Worm (Caenorhabditis elegans): ENCODE data around the gene hmg-11.

The hmg-11 gene

DNA sequence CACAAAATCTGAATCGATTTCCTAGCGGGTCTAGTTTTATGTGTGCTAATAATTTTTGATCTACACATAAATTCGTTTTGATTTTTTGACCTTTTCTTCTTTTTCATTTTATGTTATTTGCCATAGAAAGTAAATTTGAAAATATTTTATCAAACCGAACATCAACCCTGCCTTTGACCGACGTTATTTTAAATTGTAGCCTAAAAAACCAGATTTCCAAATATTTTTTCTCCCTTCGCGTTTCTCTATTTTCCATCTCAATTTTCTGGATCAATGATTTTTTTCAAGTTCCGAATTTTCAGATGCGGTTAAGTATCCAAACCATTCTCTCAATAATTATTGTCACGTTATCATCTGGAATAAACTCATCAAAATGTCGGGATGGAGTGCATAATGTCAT lies 5.0 kb downstream of the hmg-11 start, which contains the start of gene T05A7.1:
T05A7.1 (plus strand) TSS at position 301 of the 400 bp plus-strand sequence.
- TF ChIP-seq atf-7 (tag; optimal IDR thresholded peaks at IDR 0.05) (no peak), lin-40 (tag; optimal IDR thresholded peaks at IDR 0.05) (no peak), F22D6.2 (tag; optimal IDR thresholded peaks at IDR 0.05) (no peak), unc-62 (GFP tag; optimal IDR thresholded peaks at IDR 0.05) (no peak), aptf-3 (GFP tag; IDR thresholded peaks at IDR 0.05) (no peak), Y56A3A.18 (GFP tag; IDR thresholded peaks at IDR 0.05) (no peak)

DNA sequence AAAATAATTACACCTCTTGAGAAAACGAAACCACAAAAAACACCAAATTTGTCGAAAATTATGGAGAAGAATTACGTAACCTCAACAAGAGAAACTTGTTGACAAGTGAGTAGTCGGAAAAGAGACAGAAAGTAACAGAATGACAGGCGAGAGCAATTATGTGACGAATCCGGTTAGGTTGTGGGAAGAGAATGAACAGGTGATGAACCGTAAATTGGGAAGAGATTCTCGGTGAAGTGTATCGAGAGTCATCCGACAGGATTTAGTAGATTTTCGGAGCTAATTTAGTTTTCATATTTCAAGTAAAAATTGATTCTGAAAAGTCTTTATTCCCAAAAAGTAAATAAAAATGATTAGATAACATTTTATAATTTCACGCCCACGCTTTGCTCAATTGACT lies 8.5 kb downstream of the hmg-11 start, which contains the start of gene T05A7.7:
T05A7.7 (minus strand) TSS at position 101 of the 400 bp plus-strand sequence.
- no peak for TF ChIP-seq efl-1 (GFP tag; optimal IDR thresholded peaks at IDR 0.05)
- no peak for TF ChIP-seq madf-10 (tag; optimal IDR thresholded peaks at IDR 0.05)
- TF ChIP-seq mcd-1 (GFP tag; IDR thresholded peaks at IDR 0.05): no peak
- no peak for TF ChIP-seq him-1 (tag; optimal IDR thresholded peaks at IDR 0.05)
- no peak for TF ChIP-seq F23B12.7 (tag; optimal IDR thresholded peaks at IDR 0.05; ENCODE audit: insufficient read depth)
- no peak for TF ChIP-seq nhr-120 (GFP tag; IDR thresholded peaks at IDR 0.05)
- no peak for TF ChIP-seq ceh-79 (tag; optimal IDR thresholded peaks at IDR 0.05)
- TF ChIP-seq let-526 (GFP tag; IDR thresholded peaks at IDR 0.05): no peak
- no peak for TF ChIP-seq ccch-3 (GFP tag; optimal IDR thresholded peaks at IDR 0.05)
- TF ChIP-seq dpff-1 (tag; optimal IDR thresholded peaks at IDR 0.05): no peak
- TF ChIP-seq F33H1.4 (GFP tag; IDR thresholded peaks at IDR 0.05): no peak
- TF ChIP-seq bed-1 (GFP tag; IDR thresholded peaks at IDR 0.05): no peak
- no peak for TF ChIP-seq madf-6 (GFP tag; IDR thresholded peaks at IDR 0.05)
- no peak for TF ChIP-seq cebp-2 (GFP tag; IDR thresholded peaks at IDR 0.05)
- no peak for TF ChIP-seq tbx-9 (tag; optimal IDR thresholded peaks at IDR 0.05; ENCODE audit: borderline replicate concordance)
- TF ChIP-seq rec-8 (tag; optimal IDR thresholded peaks at IDR 0.05): no peak

DNA sequence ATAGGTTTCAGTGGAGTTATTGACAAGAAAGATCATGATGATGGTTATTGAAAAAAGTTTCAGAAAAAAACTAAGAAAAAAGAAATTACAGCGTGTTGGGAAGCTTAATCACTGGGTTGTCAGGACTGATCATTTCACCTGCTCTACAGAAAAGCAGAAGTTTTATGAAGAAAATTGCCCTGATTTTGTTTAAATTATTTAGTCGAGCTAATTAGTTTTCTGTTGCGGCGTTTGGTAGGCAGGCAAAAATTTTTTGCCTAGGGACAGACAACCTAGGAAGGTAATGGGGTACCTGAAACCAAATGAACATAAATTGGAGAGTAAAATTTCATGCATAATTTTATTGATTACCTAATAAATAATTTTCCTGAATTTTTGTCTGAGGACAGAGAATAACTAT lies 10.8 kb downstream of the hmg-11 start, which contains the start of gene sre-40:
sre-40 (minus strand) TSS at position 101 of the 400 bp plus-strand sequence.
- TF ChIP-seq egrh-3 (GFP tag; IDR thresholded peaks at IDR 0.05) (no peak), dox-1 (GFP tag; IDR thresholded peaks at IDR 0.05) (no peak), ztf-3 (GFP tag; optimal IDR thresholded peaks at IDR 0.05) (no peak), lin-54 (GFP tag; optimal IDR thresholded peaks at IDR 0.05) (no peak), lsy-27 (tag; optimal IDR thresholded peaks at IDR 0.05; ENCODE audit: borderline replicate concordance, insufficient read depth) (no peak), Y53F4B.3 (GFP tag; IDR thresholded peaks at IDR 0.05) (no peak), lin-40 (tag; optimal IDR thresholded peaks at IDR 0.05) (no peak), lsl-1 (GFP tag; optimal IDR thresholded peaks at IDR 0.05) (no peak), ama-1 (optimal IDR thresholded peaks at IDR 0.05) (no peak), ama-1 (GFP tag; optimal IDR thresholded peaks at IDR 0.05) (no peak), ceh-40 (GFP tag; IDR thresholded peaks at IDR 0.05) (no peak), rec-8 (tag; optimal IDR thresholded peaks at IDR 0.05) (no peak), madf-10 (tag; optimal IDR thresholded peaks at IDR 0.05) (no peak), F57A8.1 (GFP tag; optimal IDR thresholded peaks at IDR 0.05) (no peak), K12H6.12 (tag; optimal IDR thresholded peaks at IDR 0.05) (no peak), tbx-9 (tag; optimal IDR thresholded peaks at IDR 0.05; ENCODE audit: borderline replicate concordance) (no peak), die-1 (tag; optimal IDR thresholded peaks at IDR 0.05) (no peak), lin-35 (GFP tag; optimal IDR thresholded peaks at IDR 0.05) (no peak)

DNA sequence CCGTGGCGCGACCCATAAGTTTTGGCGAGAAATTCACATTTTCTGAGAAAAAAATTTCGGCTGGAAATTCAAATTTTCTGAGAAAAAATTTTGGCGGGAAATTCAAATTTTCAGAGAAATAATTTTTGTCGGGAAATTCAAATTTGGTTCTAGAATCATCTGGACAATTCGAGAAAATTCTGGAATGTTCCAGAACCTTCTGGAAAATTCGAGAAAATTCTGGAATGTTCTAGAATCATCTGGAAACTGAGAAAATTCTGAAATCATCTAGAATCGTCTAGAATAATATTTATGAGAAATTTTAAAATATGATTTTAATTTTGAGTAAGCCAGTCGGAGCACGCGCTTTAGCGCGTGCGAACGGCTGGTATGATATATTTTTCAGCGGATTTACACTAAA lies 12.0 kb downstream of the hmg-11 start:
- TF ChIP-seq rpc-1 (optimal IDR thresholded peaks at IDR 0.05): peak; percentile 6
- no peak for TF ChIP-seq rpc-1 (tag; optimal IDR thresholded peaks at IDR 0.05)
- no peak for TF ChIP-seq F10E7.11 (tag; optimal IDR thresholded peaks at IDR 0.05)
- TF ChIP-seq madf-3 (GFP tag; IDR thresholded peaks at IDR 0.05): no peak
- TF ChIP-seq hsf-1 (GFP tag; IDR thresholded peaks at IDR 0.05): peak; percentile 93

Measured in whole organism, young adult.